Fruit fly (Drosophila melanogaster) Kc167 (cell line): ENCODE data around the gene CG11454.

Experiments
- h ChIP-seq: fragments of >200 bp; optimal IDR thresholded peaks from 3 replicates; lab custom pipeline; 2018; ENCODE audit warnings: missing external identifiers
- psq ChIP-seq: fragments of >200 bp; optimal IDR thresholded peaks from 2 replicates; lab custom pipeline; 2017; ENCODE audit warnings: missing external identifiers

- TF ChIP-seq h: no peak
- no peak for TF ChIP-seq psq (lab: Kevin White, UChicago)
Observed at dm6 chr2L:120492-121455, 22.3 kb upstream of the CG11454 start.
